Worm (Caenorhabditis elegans) whole organism, L4 larva: ENCODE measurements around the gene F14D7.9.

Experiments
- T20F7.1 ChIP-seq: fragments of 200-800 bp; sonication (Bioruptor generic); optimal IDR thresholded peaks from 2 replicates; lab custom pipeline; 2018; ENCODE audit warnings: mild to moderate bottlenecking, missing genetic modification characterization, missing compliant biosample characterization
- Y48G9A.11 ChIP-seq: fragments of 200-800 bp; sonication (Bioruptor generic); IDR thresholded peaks from 2 replicates; pipeline ENCODE4 v1.3.6; 2022; ENCODE audit warnings: missing genetic modification reagents, missing genetic modification characterization, missing compliant biosample characterization
- Y75B8A.6 ChIP-seq: fragments of 200-800 bp; sonication (Bioruptor generic); IDR thresholded peaks from 2 replicates; pipeline ENCODE4 v1.3.6; 2022; ENCODE audit warnings: missing genetic modification reagents, missing genetic modification characterization, missing compliant biosample characterization
- ZK546.5 ChIP-seq, 2 experiments: sonication (generic microtip); optimal IDR thresholded peaks; 2 replicates each; lab custom pipeline; 2017; ENCODE audit warnings: missing biosample characterization in 2 of 2, missing genetic modification characterization in 2 of 2
- aha-1 ChIP-seq: fragments of 150-350 bp; peaks from one replicate; lab custom pipeline; 2014; ENCODE audit warnings: missing biosample characterization, missing genetic modification characterization
- aly-2 ChIP-seq: sonication (generic microtip); optimal IDR thresholded peaks from 2 replicates; lab custom pipeline; 2018; ENCODE audit warnings: missing biosample characterization, missing genetic modification characterization
- arid-1 ChIP-seq: fragments of 200-800 bp; sonication (Bioruptor generic); conservative IDR thresholded peaks from 2 replicates; pipeline ENCODE4 v1.3.6; 2022; ENCODE audit warnings: missing genetic modification reagents, missing genetic modification characterization, missing compliant biosample characterization
- ceh-28 ChIP-seq: fragments of 150-350 bp; optimal IDR thresholded peaks from 2 replicates; lab custom pipeline; 2014; ENCODE audit warnings: missing biosample characterization, missing genetic modification reagents, missing genetic modification characterization
- ces-1 ChIP-seq: fragments of 150-350 bp; sonication (generic microtip); optimal IDR thresholded peaks from 4 replicates; lab custom pipeline; 2014; ENCODE audit warnings: missing biosample characterization, missing genetic modification reagents, missing genetic modification characterization
- dmd-8 ChIP-seq: fragments of 200-800 bp; sonication (Bioruptor generic); IDR thresholded peaks from 2 replicates; pipeline ENCODE4 v1.3.6; 2022; ENCODE audit warnings: missing genetic modification characterization, missing compliant biosample characterization
- dmd-9 ChIP-seq: fragments of 200-800 bp; sonication (Bioruptor generic); IDR thresholded peaks from 2 replicates; pipeline ENCODE4 v1.3.6; 2022; ENCODE audit warnings: missing genetic modification reagents, missing genetic modification characterization, missing compliant biosample characterization
- egl-27 ChIP-seq: sonication (generic microtip); optimal IDR thresholded peaks from 3 replicates; lab custom pipeline; 2017; ENCODE audit warnings: missing biosample characterization, missing genetic modification reagents, missing genetic modification characterization
- fkh-10 ChIP-seq: fragments of 150-350 bp; optimal IDR thresholded peaks from 2 replicates; lab custom pipeline; 2014; ENCODE audit warnings: missing biosample characterization, missing genetic modification reagents, missing genetic modification characterization
- gei-8 ChIP-seq: fragments of 200-800 bp; sonication (Bioruptor generic); optimal IDR thresholded peaks from 2 replicates; lab custom pipeline; 2018; ENCODE audit warnings: mild to moderate bottlenecking, missing genetic modification characterization, missing compliant biosample characterization
- hmg-1.1 ChIP-seq: fragments of 200-800 bp; sonication (Bioruptor generic); IDR thresholded peaks from 2 replicates; pipeline ENCODE4 v1.3.6; 2022; ENCODE audit warnings: missing genetic modification reagents, missing genetic modification characterization, missing compliant biosample characterization
- lim-7 ChIP-seq: fragments of 200-800 bp; sonication (Bioruptor generic); IDR thresholded peaks from 2 replicates; pipeline ENCODE4 v1.3.6; 2022; ENCODE audit warnings: missing genetic modification characterization, missing compliant biosample characterization
- lin-13 ChIP-seq: fragments of 150-350 bp; optimal IDR thresholded peaks from 2 replicates; lab custom pipeline; 2014; ENCODE audit warnings: missing biosample characterization, missing genetic modification reagents, missing genetic modification characterization
- lin-15B ChIP-seq: fragments of 150-350 bp; sonication (generic microtip); optimal IDR thresholded peaks from 3 replicates; lab custom pipeline; 2014; ENCODE audit warnings: missing biosample characterization, missing genetic modification characterization
- lin-29 ChIP-seq: fragments of 200-800 bp; sonication (Bioruptor generic); IDR thresholded peaks from 2 replicates; pipeline ENCODE4 v1.3.6; 2022; ENCODE audit warnings: missing genetic modification reagents, missing genetic modification characterization, missing compliant biosample characterization
- lin-38 ChIP-seq: fragments of 200-800 bp; sonication (Bioruptor generic); IDR thresholded peaks from 2 replicates; pipeline ENCODE4 v1.3.6; 2022; ENCODE audit warnings: missing genetic modification reagents, missing genetic modification characterization, missing compliant biosample characterization
- lir-3 ChIP-seq: sonication (generic microtip); optimal IDR thresholded peaks from 2 replicates; lab custom pipeline; 2016; ENCODE audit warnings: mild to moderate bottlenecking, missing genetic modification characterization, missing compliant biosample characterization
- mdl-1 ChIP-seq, 2 experiments: fragments of 150-350 bp in 1 of 2; sonication (generic microtip) in 1 of 2; optimal IDR thresholded peaks; 2 replicates each; lab custom pipeline; 2014 to 2017; ENCODE audit warnings: missing biosample characterization in 2 of 2, missing genetic modification characterization in 2 of 2
- mdt-29 ChIP-seq: fragments of 200-800 bp; sonication (Bioruptor generic); IDR thresholded peaks from 2 replicates; pipeline ENCODE4 v1.3.6; 2022; ENCODE audit warnings: missing genetic modification reagents, missing genetic modification characterization, missing compliant biosample characterization
- mep-1 ChIP-seq: fragments of 150-350 bp; sonication (generic microtip); optimal IDR thresholded peaks from 3 replicates; lab custom pipeline; 2014; ENCODE audit warnings: missing biosample characterization, missing genetic modification characterization
- mxl-2 ChIP-seq: fragments of 200-800 bp; sonication (Bioruptor generic); conservative IDR thresholded peaks from 2 replicates; pipeline ENCODE4 v1.3.6; 2022; ENCODE audit warnings: missing genetic modification reagents, missing genetic modification characterization, missing compliant biosample characterization
- nhr-41 ChIP-seq: fragments of 200-800 bp; sonication (Bioruptor generic); IDR thresholded peaks from 2 replicates; pipeline ENCODE4 v1.3.6; 2022; ENCODE audit warnings: missing genetic modification reagents, missing genetic modification characterization, missing compliant biosample characterization
- nhr-42 ChIP-seq: fragments of 200-800 bp; sonication (Bioruptor generic); IDR thresholded peaks from 2 replicates; pipeline ENCODE4 v1.3.6; 2022; ENCODE audit warnings: missing genetic modification characterization, missing compliant biosample characterization
- nhr-6 ChIP-seq: fragments of 150-350 bp; optimal IDR thresholded peaks from 2 replicates; lab custom pipeline; 2014; ENCODE audit warnings: missing biosample characterization, missing genetic modification characterization
- nhr-76 ChIP-seq: fragments of 150-350 bp; optimal IDR thresholded peaks from 2 replicates; lab custom pipeline; 2014; ENCODE audit warnings: missing biosample characterization, missing genetic modification characterization
- php-3 ChIP-seq: fragments of 200-800 bp; sonication (Bioruptor generic); IDR thresholded peaks from 2 replicates; pipeline ENCODE4 v1.3.6; 2022; ENCODE audit warnings: missing genetic modification reagents, missing genetic modification characterization, missing compliant biosample characterization
- saeg-2 ChIP-seq: fragments of 200-800 bp; sonication (Bioruptor generic); IDR thresholded peaks from 2 replicates; pipeline ENCODE4 v1.3.6; 2022; ENCODE audit warnings: missing genetic modification reagents, missing genetic modification characterization, missing compliant biosample characterization
- set-16 ChIP-seq: fragments of 200-800 bp; sonication (Bioruptor generic); IDR thresholded peaks from 2 replicates; pipeline ENCODE4 v1.3.6; 2022; ENCODE audit warnings: missing genetic modification reagents, missing genetic modification characterization, missing compliant biosample characterization
- skn-1 ChIP-seq: fragments of 150-350 bp; optimal IDR thresholded peaks from 2 replicates; lab custom pipeline; 2014; ENCODE audit warnings: missing biosample characterization, missing genetic modification characterization
- snpc-1.2 ChIP-seq: fragments of 200-800 bp; sonication (Bioruptor generic); IDR thresholded peaks from 2 replicates; pipeline ENCODE4 v1.3.6; 2022; ENCODE audit warnings: missing genetic modification reagents, missing genetic modification characterization, missing compliant biosample characterization
- snpc-4 ChIP-seq: fragments of 150-350 bp; optimal IDR thresholded peaks from 2 replicates; lab custom pipeline; 2014; ENCODE audit warnings: missing biosample characterization, missing genetic modification characterization
- spr-3 ChIP-seq: fragments of 200-800 bp; sonication (Bioruptor generic); optimal IDR thresholded peaks from 2 replicates; lab custom pipeline; 2018; ENCODE audit warnings: mild to moderate bottlenecking, missing genetic modification characterization, missing compliant biosample characterization
- tra-1 ChIP-seq: fragments of 200-800 bp; sonication (Bioruptor generic); IDR thresholded peaks from 2 replicates; pipeline ENCODE4 v1.3.6; 2022; ENCODE audit warnings: missing genetic modification reagents, missing genetic modification characterization, missing compliant biosample characterization
- unc-39 ChIP-seq: sonication (generic microtip); optimal IDR thresholded peaks from 2 replicates; lab custom pipeline; 2017; ENCODE audit warnings: missing biosample characterization, missing genetic modification characterization
- zfp-2 ChIP-seq: sonication (generic microtip); optimal IDR thresholded peaks from 2 replicates; lab custom pipeline; 2016; ENCODE audit warnings: mild to moderate bottlenecking, missing genetic modification characterization, missing compliant biosample characterization
- zip-11 ChIP-seq: fragments of 200-800 bp; sonication (Bioruptor generic); IDR thresholded peaks from 2 replicates; pipeline ENCODE4 v1.3.6; 2022; ENCODE audit warnings: missing genetic modification characterization, missing compliant biosample characterization
- ztf-11 ChIP-seq: fragments of 150-350 bp; optimal IDR thresholded peaks from 2 replicates; lab custom pipeline; 2014; ENCODE audit warnings: missing biosample characterization, missing genetic modification characterization

F14D7.9 gene

ce11 chrV:14285803-14286202 is 8.7 kb upstream of the F14D7.9 start, which contains the start of gene F40G12.11:
Gene F40G12.11, plus strand, starts transcription at chrV:14286171.
- no peak for TF ChIP-seq gei-8 (GFP tag; lab: Kevin White, UChicago)
- no peak for TF ChIP-seq Y75B8A.6
- no peak for TF ChIP-seq snpc-1.2 (GFP tag; lab: Robert Waterston, UW)
- no peak for TF ChIP-seq skn-1
- TF ChIP-seq unc-39: no peak
- TF ChIP-seq mdt-29: no peak

ce11 chrV:14289363-14289762 is 5.1 kb upstream of the F14D7.9 start, which contains the start of gene F14D7.1:
Gene F14D7.1, minus strand, starts transcription at chrV:14289463.
- no peak for TF ChIP-seq set-16 (GFP tag; lab: Robert Waterston, UW)
- TF ChIP-seq lin-38 (GFP tag; lab: Robert Waterston, UW): no peak
- no peak for TF ChIP-seq ces-1 (GFP tag; lab: Kevin White, UChicago)
- no peak for TF ChIP-seq mdl-1 (tag; optimal IDR thresholded peaks at IDR 0.05; lab: Kevin White, UChicago)
- TF ChIP-seq mep-1 (tag; lab: Kevin White, UChicago): no peak
- no peak for TF ChIP-seq spr-3 (GFP tag; lab: Kevin White, UChicago)
- no peak for TF ChIP-seq saeg-2 (GFP tag; lab: Robert Waterston, UW)
- TF ChIP-seq ceh-28 (tag; lab: Kevin White, UChicago): no peak
- TF ChIP-seq ztf-11: no peak
- TF ChIP-seq mxl-2 (GFP tag; lab: Robert Waterston, UW): no peak
- no peak for TF ChIP-seq zfp-2 (tag; lab: Kevin White, UChicago)
- no peak for TF ChIP-seq egl-27
- TF ChIP-seq T20F7.1 (GFP tag; lab: Kevin White, UChicago): no peak
- no peak for TF ChIP-seq nhr-42 (GFP tag; lab: Robert Waterston, UW)
- TF ChIP-seq zip-11 (GFP tag; lab: Robert Waterston, UW): no peak
- TF ChIP-seq hmg-1.1: no peak
- TF ChIP-seq aly-2 (tag; lab: Kevin White, UChicago): no peak

ce11 chrV:14290636-14291035 is 3.9 kb upstream of the F14D7.9 start, which contains the start of gene F14D7.18:
Gene F14D7.18, minus strand, starts transcription at chrV:14290736.
- TF ChIP-seq dmd-9 (GFP tag; lab: Robert Waterston, UW) (no peak), tra-1 (no peak)

- peak; percentile 4 for TF ChIP-seq aha-1 (tag; lab: Kevin White, UChicago)
- TF ChIP-seq arid-1 (GFP tag; lab: Robert Waterston, UW): no peak
These were observed 765 bp upstream of the F14D7.9 start, which contains the start of gene F14D7.2 for ce11 chrV:14293667-14294194. Gene F14D7.2, minus strand, starts transcription at chrV:14293717.

- TF ChIP-seq lin-15B (tag; lab: Kevin White, UChicago) (no peak), dmd-8 (no peak), php-3 (GFP tag; lab: Robert Waterston, UW) (no peak), tra-1 (no peak), ZK546.5 (tag; optimal IDR thresholded peaks at IDR 0.05; lab: Kevin White, UChicago) (no peak), nhr-41 (GFP tag; lab: Robert Waterston, UW) (no peak), spr-3 (GFP tag; lab: Kevin White, UChicago) (no peak), snpc-4 (tag; lab: Kevin White, UChicago) (no peak), mdl-1 (tag; optimal IDR thresholded peaks at IDR 0.05; lab: Kevin White, UChicago) (no peak), dmd-9 (GFP tag; lab: Robert Waterston, UW) (no peak), Y48G9A.11 (no peak), lir-3 (tag; lab: Kevin White, UChicago) (no peak), lim-7 (GFP tag; lab: Robert Waterston, UW) (no peak), unc-39 (no peak), nhr-76 (no peak), lin-29 (GFP tag; lab: Robert Waterston, UW) (no peak), lin-13 (GFP tag; lab: Kevin White, UChicago) (no peak), fkh-10 (GFP tag; lab: Kevin White, UChicago) (no peak), nhr-6 (tag; lab: Kevin White, UChicago) (no peak)
These were observed 2.0 kb downstream of the F14D7.9 start, which contains the start of gene F14D7.3 for ce11 chrV:14296499-14296898. Gene F14D7.3, plus strand, starts transcription at chrV:14296799.
